Worm (Caenorhabditis elegans): ENCODE measurements around the gene T19H12.2.

Gene T19H12.2

ce11 chrV:4918091-4918624 is 27.9 kb downstream of the T19H12.2 start, which contains the start of gene C02E7.7:
Gene C02E7.7 (minus strand): TSS chrV:4918574.
- no peak for TF ChIP-seq elt-1 (tag; optimal IDR thresholded peaks at IDR 0.05)
- TF ChIP-seq nfya-1 (tag; optimal IDR thresholded peaks at IDR 0.05; ENCODE audit: insufficient read depth): no peak
- no peak for TF ChIP-seq egl-27 (tag; optimal IDR thresholded peaks at IDR 0.05)
- no peak for TF ChIP-seq aly-2 (tag; optimal IDR thresholded peaks at IDR 0.05)
- no peak for TF ChIP-seq mdl-1 (tag; optimal IDR thresholded peaks at IDR 0.05)
- TF ChIP-seq nhr-28 (tag; optimal IDR thresholded peaks at IDR 0.05): no peak
- no peak for TF ChIP-seq ZK546.5 (tag; optimal IDR thresholded peaks at IDR 0.05)
- TF ChIP-seq ceh-16 (tag; optimal IDR thresholded peaks at IDR 0.05): no peak
- no peak for TF ChIP-seq lsy-12 (tag; optimal IDR thresholded peaks at IDR 0.05)
- TF ChIP-seq R02D3.7 (tag; optimal IDR thresholded peaks at IDR 0.05): no peak
- no peak for TF ChIP-seq daf-12 (tag; optimal IDR thresholded peaks at IDR 0.05)

ce11 chrV:4918664-4919257 is 28.5 kb downstream of the T19H12.2 start, which contains the start of gene C02E7.6:
Gene C02E7.6 (plus strand): TSS chrV:4919207.
- TF ChIP-seq nfya-1 (tag; optimal IDR thresholded peaks at IDR 0.05; ENCODE audit: insufficient read depth) (peak; percentile 9), elt-1 (tag; optimal IDR thresholded peaks at IDR 0.05) (peak; percentile 94), nhr-25 (tag; optimal IDR thresholded peaks at IDR 0.05) (peak; percentile 97), ceh-28 (tag; optimal IDR thresholded peaks at IDR 0.05) (no peak), lin-39 (tag; optimal IDR thresholded peaks at IDR 0.05) (no peak), nhr-43 (tag; optimal IDR thresholded peaks at IDR 0.05; ENCODE audit: poor library complexity, severe bottlenecking) (peak; percentile 92), nhr-23 (tag; optimal IDR thresholded peaks at IDR 0.05) (peak; percentile 0), elt-3 (tag; optimal IDR thresholded peaks at IDR 0.05) (peak in 1 of 3 experiments; percentile 22)

ce11 chrV:4920690-4921152 is 30.5 kb downstream of the T19H12.2 start, which contains the start of the genes C02E7.8 and srh-23:
Gene C02E7.8 (minus strand): TSS chrV:4920790.
Gene srh-23 (plus strand): TSS chrV:4921102.
- TF ChIP-seq ceh-82 (tag; optimal IDR thresholded peaks at IDR 0.05): no peak
- no peak for TF ChIP-seq lin-39 (tag; optimal IDR thresholded peaks at IDR 0.05)
- no peak for TF ChIP-seq nhr-76 (tag; optimal IDR thresholded peaks at IDR 0.05)
- TF ChIP-seq mdl-1 (tag; optimal IDR thresholded peaks at IDR 0.05): no peak
- no peak for TF ChIP-seq fkh-10 (GFP tag; optimal IDR thresholded peaks at IDR 0.05)
- TF ChIP-seq aly-2 (tag; optimal IDR thresholded peaks at IDR 0.05): no peak
- no peak for TF ChIP-seq lin-15B (tag; optimal IDR thresholded peaks at IDR 0.05)
- no peak for TF ChIP-seq ztf-4 (tag; optimal IDR thresholded peaks at IDR 0.05)
- no peak for TF ChIP-seq elt-1 (tag; optimal IDR thresholded peaks at IDR 0.05)
- TF ChIP-seq ceh-9 (tag; optimal IDR thresholded peaks at IDR 0.05): no peak
- no peak for TF ChIP-seq egl-5 (tag; optimal IDR thresholded peaks at IDR 0.05)
- no peak for TF ChIP-seq fos-1 (tag; optimal IDR thresholded peaks at IDR 0.05)
- TF ChIP-seq unc-39 (tag; optimal IDR thresholded peaks at IDR 0.05): no peak
- TF ChIP-seq ZK546.5 (tag; optimal IDR thresholded peaks at IDR 0.05): no peak

- no peak for TF ChIP-seq fkh-10 (GFP tag; optimal IDR thresholded peaks at IDR 0.05)
- TF ChIP-seq jun-1 (tag; optimal IDR thresholded peaks at IDR 0.05): no peak
- no peak for TF ChIP-seq nhr-25 (tag; optimal IDR thresholded peaks at IDR 0.05)
- no peak for TF ChIP-seq snpc-4 (tag; optimal IDR thresholded peaks at IDR 0.05)
- no peak for TF ChIP-seq ztf-4 (tag; optimal IDR thresholded peaks at IDR 0.05)
- no peak for TF ChIP-seq sea-2 (GFP tag; optimal IDR thresholded peaks at IDR 0.05)
- TF ChIP-seq elt-2 (tag; optimal IDR thresholded peaks at IDR 0.05): no peak
- no peak for TF ChIP-seq nhr-67 (tag; optimal IDR thresholded peaks at IDR 0.05)
- TF ChIP-seq unc-39 (tag; optimal IDR thresholded peaks at IDR 0.05): no peak
- no peak for TF ChIP-seq ceh-16 (tag; optimal IDR thresholded peaks at IDR 0.05)
- TF ChIP-seq fkh-2 (tag; optimal IDR thresholded peaks at IDR 0.05): no peak
- TF ChIP-seq nfya-1 (tag; optimal IDR thresholded peaks at IDR 0.05; ENCODE audit: insufficient read depth): no peak
- no peak for TF ChIP-seq ceh-82 (tag; optimal IDR thresholded peaks at IDR 0.05)
- TF ChIP-seq mml-1 (tag; optimal IDR thresholded peaks at IDR 0.05): no peak
- no peak for TF ChIP-seq nhr-28 (tag; optimal IDR thresholded peaks at IDR 0.05)
- TF ChIP-seq pqm-1 (tag; optimal IDR thresholded peaks at IDR 0.05): no peak
Observed at ce11 chrV:4922024-4922423, 31.8 kb downstream of the T19H12.2 start, which contains the start of gene srh-22. Gene srh-22 (plus strand): TSS chrV:4922324.

Data from whole organism, L3 larva.